Fruit fly (Drosophila melanogaster) whole organism: ENCODE results near the gene CG14402.

Experiments
- Dll ChIP-seq: fragments of >200 bp; optimal IDR thresholded peaks from 2 replicates; lab custom pipeline; 2017
- pan ChIP-seq: fragments of >200 bp; optimal IDR thresholded peaks from 2 replicates; lab custom pipeline; 2017
- psq ChIP-seq: fragments of >200 bp; optimal IDR thresholded peaks from 2 replicates; lab custom pipeline; 2017
- usp ChIP-seq: fragments of >200 bp; optimal IDR thresholded peaks from 2 replicates; lab custom pipeline; 2017; ENCODE audit warnings: missing biosample characterization, missing genetic modification characterization, mixed read lengths

- TF ChIP-seq usp (no peak), pan (no peak), psq (no peak), Dll (lab: Kevin White, UChicago) (no peak)
These were observed 39.9 kb upstream of the CG14402 start for dm6 chr2L:20809229-20809628.
